Worm (Caenorhabditis elegans): ENCODE measurements around the gene F08C6.18.

F08C6.18 gene

DNA sequence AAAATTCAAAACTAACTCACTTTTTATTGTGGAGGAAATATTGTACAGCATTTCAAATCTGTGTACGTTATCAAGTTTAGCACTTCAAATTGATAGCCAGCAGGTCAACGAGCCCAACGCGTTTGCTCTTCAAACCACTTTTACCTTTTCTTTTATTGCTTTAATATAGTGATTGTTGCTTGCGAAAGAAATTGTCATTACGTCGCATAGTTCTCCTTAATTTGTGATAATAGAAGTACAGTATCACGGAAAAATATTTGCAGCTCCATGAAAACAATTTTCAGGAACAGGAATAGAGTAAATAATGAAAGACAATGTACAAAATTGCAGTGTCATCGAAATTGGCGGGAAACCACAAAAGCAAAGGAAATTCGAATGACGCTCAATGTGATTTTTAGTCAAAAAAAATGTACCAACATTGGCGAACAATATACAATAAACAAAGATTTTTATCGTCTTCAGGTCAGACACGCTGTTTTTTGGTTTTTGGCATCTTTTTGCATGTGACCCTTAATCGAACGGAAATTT, 14.4 kb downstream of the F08C6.18 start, which contains the start of the genes PDB1.1 and F08C6.5:
PDB1.1 (minus strand) TSS at position 158 of the 528 bp plus-strand sequence.
F08C6.5 (plus strand) TSS at position 478 of the 528 bp plus-strand sequence.
- TF ChIP-seq ceh-79 (tag; optimal IDR thresholded peaks at IDR 0.05) (no peak), nhr-80 (tag; optimal IDR thresholded peaks at IDR 0.05) (peak; percentile 85)

ce11 chrX:7554326-7554725, 19.1 kb downstream of the F08C6.18 start, which contains the start of gene F46C8.8:
TSS of gene F46C8.8 (minus strand) at chrX:7554426.
- TF ChIP-seq ztf-18 (tag; optimal IDR thresholded peaks at IDR 0.05) (no peak), athp-1 (tag; optimal IDR thresholded peaks at IDR 0.05) (no peak), madf-10 (tag; optimal IDR thresholded peaks at IDR 0.05) (no peak), lin-35 (GFP tag; optimal IDR thresholded peaks at IDR 0.05) (no peak), hmg-20 (GFP tag; IDR thresholded peaks at IDR 0.05) (no peak), mel-28 (tag; optimal IDR thresholded peaks at IDR 0.05; ENCODE audit: borderline replicate concordance) (no peak), gei-17 (GFP tag; optimal IDR thresholded peaks at IDR 0.05) (no peak), nhr-80 (tag; optimal IDR thresholded peaks at IDR 0.05) (no peak), rec-8 (tag; optimal IDR thresholded peaks at IDR 0.05) (no peak), mes-4 (tag; optimal IDR thresholded peaks at IDR 0.05) (no peak), bed-1 (GFP tag; IDR thresholded peaks at IDR 0.05) (no peak)

ce11 chrX:7553331-7553730, 20.1 kb downstream of the F08C6.18 start:
- TF ChIP-seq pbrm-1 (GFP tag; IDR thresholded peaks at IDR 0.05) (no peak), athp-1 (tag; optimal IDR thresholded peaks at IDR 0.05) (no peak), Y79H2A.3 (GFP tag; conservative IDR thresholded peaks at IDR 0.05) (no peak), hlh-12 (tag; optimal IDR thresholded peaks at IDR 0.05) (no peak), hsf-1 (GFP tag; IDR thresholded peaks at IDR 0.05) (no peak), dpl-1 (GFP tag; optimal IDR thresholded peaks at IDR 0.05) (no peak), mxl-1 (tag; optimal IDR thresholded peaks at IDR 0.05) (no peak), ztf-26 (tag; optimal IDR thresholded peaks at IDR 0.05) (no peak), B0261.1 (tag; optimal IDR thresholded peaks at IDR 0.05) (no peak), tlf-1 (GFP tag; optimal IDR thresholded peaks at IDR 0.05) (no peak), let-607 (tag; optimal IDR thresholded peaks at IDR 0.05) (no peak)

ce11 chrX:7550452-7550851, 23.0 kb downstream of the F08C6.18 start:
- no peak for TF ChIP-seq dpff-1 (tag; optimal IDR thresholded peaks at IDR 0.05)

- TF ChIP-seq dpl-1 (GFP tag; optimal IDR thresholded peaks at IDR 0.05): no peak
- no peak for TF ChIP-seq xnd-1 (tag; optimal IDR thresholded peaks at IDR 0.05)
- TF ChIP-seq F49E8.2 (tag; optimal IDR thresholded peaks at IDR 0.05; ENCODE audit: insufficient read depth): no peak
- TF ChIP-seq Y53G8AR.9 (GFP tag; conservative IDR thresholded peaks at IDR 0.05): no peak
These were observed 25.3 kb downstream of the F08C6.18 start, which contains the start of gene F46C8.1 for ce11 chrX:7548158-7548557. TSS of gene F46C8.1 (plus strand) at chrX:7548458.

DNA sequence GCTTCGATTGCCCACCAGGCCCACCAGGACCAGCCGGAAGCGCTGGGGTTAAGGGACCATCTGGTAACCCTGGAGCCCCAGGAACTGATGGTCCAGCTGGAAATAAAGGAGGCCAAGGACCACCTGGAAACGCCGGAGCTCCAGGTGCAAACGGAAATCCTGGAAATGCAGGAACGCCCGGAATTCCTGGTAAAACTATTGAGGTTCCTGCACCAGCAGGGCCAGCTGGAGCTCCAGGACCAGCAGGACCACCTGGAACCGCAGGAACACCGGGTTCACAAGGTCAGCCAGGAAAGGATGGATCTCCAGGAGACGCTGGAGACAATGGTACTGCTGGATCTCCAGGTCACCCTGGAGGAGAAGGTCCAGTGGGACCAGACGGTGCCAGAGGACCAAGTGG, 25.7 kb downstream of the F08C6.18 start:
- no peak for TF ChIP-seq F49E8.2 (tag; optimal IDR thresholded peaks at IDR 0.05; ENCODE audit: insufficient read depth)
- no peak for TF ChIP-seq nfya-2 (GFP tag; IDR thresholded peaks at IDR 0.05)
- TF ChIP-seq nhr-120 (GFP tag; IDR thresholded peaks at IDR 0.05): no peak
- TF ChIP-seq cebp-1 (GFP tag; IDR thresholded peaks at IDR 0.05): no peak
- no peak for TF ChIP-seq cebp-1 (tag; optimal IDR thresholded peaks at IDR 0.05)
- no peak for TF ChIP-seq lir-1 (GFP tag; conservative IDR thresholded peaks at IDR 0.05)
- 0 out of 2 replicates have a peak, but pooled peaks have one; percentile 46 for TF ChIP-seq Y53G8AR.9 (GFP tag; conservative IDR thresholded peaks at IDR 0.05)
- TF ChIP-seq let-526 (GFP tag; IDR thresholded peaks at IDR 0.05): no peak
- TF ChIP-seq ztf-18 (tag; optimal IDR thresholded peaks at IDR 0.05): no peak
- no peak for TF ChIP-seq nfyb-1 (GFP tag; IDR thresholded peaks at IDR 0.05)
- TF ChIP-seq egrh-3 (GFP tag; IDR thresholded peaks at IDR 0.05): peak; percentile 60; the same call in 1 of the 2 replicates
- no peak for TF ChIP-seq let-607 (tag; optimal IDR thresholded peaks at IDR 0.05)
- TF ChIP-seq ztf-3 (GFP tag; optimal IDR thresholded peaks at IDR 0.05): no peak
- TF ChIP-seq athp-1 (tag; optimal IDR thresholded peaks at IDR 0.05): no peak
- TF ChIP-seq xnd-1 (tag; optimal IDR thresholded peaks at IDR 0.05): no peak
- no peak for TF ChIP-seq aptf-2 (GFP tag; conservative IDR thresholded peaks at IDR 0.05)
- no peak for TF ChIP-seq lag-1 (GFP tag; IDR thresholded peaks at IDR 0.05)
- peak; percentile 82 for TF ChIP-seq zfh-2 (GFP tag; conservative IDR thresholded peaks at IDR 0.05)
- TF ChIP-seq hsf-1 (GFP tag; IDR thresholded peaks at IDR 0.05): no peak
